Fruit fly (Drosophila melanogaster) whole organism, prepupa: ENCODE results near the gene CG43116.

ENCODE experiments used
- CG6854 ChIP-seq: fragments of 200-800 bp; sonication (Bioruptor generic); optimal IDR thresholded peaks from 2 replicates; lab custom pipeline; 2017; ENCODE audit warnings: missing biosample characterization, mild to moderate bottlenecking, missing genetic modification characterization
- CG7368 ChIP-seq: fragments of 200-800 bp; sonication (Bioruptor generic); optimal IDR thresholded peaks from 3 replicates; lab custom pipeline; 2016; ENCODE audit warnings: missing biosample characterization, missing genetic modification characterization
- CG8119 ChIP-seq: fragments of 200-800 bp; sonication (Bioruptor generic); IDR thresholded peaks from 3 replicates; pipeline ENCODE4 v1.3.6; 2022; ENCODE audit warnings: missing biosample characterization, missing genetic modification characterization
- Eip75B ChIP-seq: fragments of 200-800 bp; sonication (Bioruptor generic); optimal IDR thresholded peaks from 3 replicates; lab custom pipeline; 2016; ENCODE audit warnings: missing biosample characterization, missing genetic modification characterization
- acj6 ChIP-seq: fragments of 200-800 bp; sonication (Bioruptor generic); optimal IDR thresholded peaks from 3 replicates; lab custom pipeline; 2016; ENCODE audit warnings: missing biosample characterization, missing genetic modification characterization
- dac ChIP-seq: fragments of 200-800 bp; sonication (Bioruptor generic); optimal IDR thresholded peaks from 2 replicates; lab custom pipeline; 2017; ENCODE audit warnings: missing biosample characterization, mild to moderate bottlenecking, missing genetic modification characterization
- fd85E ChIP-seq: fragments of 200-800 bp; sonication (Bioruptor generic); optimal IDR thresholded peaks from 3 replicates; lab custom pipeline; 2016; ENCODE audit warnings: missing biosample characterization, missing genetic modification characterization

- TF ChIP-seq CG7368 (GFP tag; lab: Kevin White, UChicago) (no peak), acj6 (GFP tag; lab: Kevin White, UChicago) (no peak), CG6854 (GFP tag; lab: Kevin White, UChicago) (no peak), CG8119 (no peak), fd85E (GFP tag; lab: Kevin White, UChicago) (no peak), Eip75B (GFP tag; lab: Kevin White, UChicago) (no peak), dac (GFP tag; lab: Kevin White, UChicago) (no peak)
These were observed 5.2 kb upstream of the CG43116 start for dm6 chr3R:26002039-26002438.
